Fruit fly (Drosophila melanogaster) whole organism, embryonic: ENCODE results near the gene CG4364.
A peak's percentile ranks its signal among the peaks of the same experiment; 100 is the strongest.

Experiments
- Adf1 ChIP-seq: fragments of 200-800 bp; sonication (Bioruptor generic); IDR thresholded peaks from 2 replicates; pipeline ENCODE4 v1.3.6; 2022; ENCODE audit warnings: missing biosample characterization, missing genetic modification characterization
- Antp ChIP-seq: fragments of 200-800 bp; sonication (Bioruptor generic); optimal IDR thresholded peaks from 3 replicates; lab custom pipeline; 2016; ENCODE audit warnings: missing biosample characterization, missing genetic modification characterization
- Atf3 ChIP-seq: fragments of 200-800 bp; sonication (Bioruptor generic); optimal IDR thresholded peaks from 3 replicates; lab custom pipeline; 2016; ENCODE audit warnings: missing biosample characterization, missing genetic modification characterization
- B-H2 ChIP-seq: fragments of 200-800 bp; sonication (Bioruptor generic); optimal IDR thresholded peaks from 2 replicates; lab custom pipeline; 2018; ENCODE audit warnings: missing biosample characterization, mild to moderate bottlenecking, missing genetic modification characterization
- Bgb ChIP-seq: fragments of 200-800 bp; sonication (Bioruptor generic); IDR thresholded peaks from 2 replicates; pipeline ENCODE4 v1.3.6; 2022; ENCODE audit warnings: missing biosample characterization, missing genetic modification characterization; ENCODE audit not compliant: partially characterized antibody
- CG11696 ChIP-seq: fragments of 200-800 bp; sonication (Bioruptor generic); IDR thresholded peaks from 2 replicates; pipeline ENCODE4 v1.3.6; 2022; ENCODE audit warnings: missing biosample characterization, missing genetic modification characterization
- CG1233 ChIP-seq: fragments of 200-800 bp; sonication (Bioruptor generic); optimal IDR thresholded peaks from 4 replicates; lab custom pipeline; 2018; ENCODE audit warnings: missing biosample characterization, mild to moderate bottlenecking, missing genetic modification characterization
- CG12769 ChIP-seq: fragments of 200-800 bp; sonication (Bioruptor generic); optimal IDR thresholded peaks from 2 replicates; lab custom pipeline; 2019; ENCODE audit warnings: missing biosample characterization, mild to moderate bottlenecking, missing genetic modification characterization, moderate library complexity
- CG13296 ChIP-seq: fragments of 200-800 bp; sonication (Bioruptor generic); optimal IDR thresholded peaks from 3 replicates; lab custom pipeline; 2018; ENCODE audit warnings: missing biosample characterization, mild to moderate bottlenecking, missing genetic modification characterization
- CG14710 ChIP-seq: fragments of 200-800 bp; sonication (Bioruptor generic); optimal IDR thresholded peaks from 3 replicates; lab custom pipeline; 2019; ENCODE audit warnings: missing biosample characterization, mild to moderate bottlenecking, missing genetic modification characterization, moderate library complexity
- CG16813 ChIP-seq: fragments of 200-800 bp; sonication (Bioruptor generic); IDR thresholded peaks from 3 replicates; pipeline ENCODE4 v1.3.6; 2022; ENCODE audit warnings: missing biosample characterization, missing genetic modification characterization; ENCODE audit not compliant: partially characterized antibody
- CG17328 ChIP-seq: fragments of 200-800 bp; sonication (Bioruptor generic); IDR thresholded peaks from 2 replicates; pipeline ENCODE4 v1.3.6; 2022; ENCODE audit warnings: missing biosample characterization, missing genetic modification characterization
- CG2120 ChIP-seq: fragments of 200-800 bp; sonication (Bioruptor generic); optimal IDR thresholded peaks from 3 replicates; lab custom pipeline; 2016; ENCODE audit warnings: missing biosample characterization, missing genetic modification characterization
- CG31224 ChIP-seq: fragments of 200-800 bp; sonication (Bioruptor generic); IDR thresholded peaks from 2 replicates; pipeline ENCODE4 v1.3.6; 2022; ENCODE audit warnings: missing biosample characterization, missing genetic modification characterization
- CG3281 ChIP-seq: fragments of 200-800 bp; sonication (Bioruptor generic); optimal IDR thresholded peaks from 3 replicates; lab custom pipeline; 2017; ENCODE audit warnings: missing biosample characterization, mild to moderate bottlenecking, missing genetic modification characterization
- CG34422 ChIP-seq: fragments of 200-800 bp; sonication (Bioruptor generic); IDR thresholded peaks from 3 replicates; pipeline ENCODE4 v1.3.6; 2022; ENCODE audit warnings: missing biosample characterization, missing genetic modification characterization
- CG3726 ChIP-seq: fragments of 200-800 bp; sonication (Bioruptor generic); IDR thresholded peaks from 3 replicates; pipeline ENCODE4, ENCODE4 v1.3.6; 2022; ENCODE audit warnings: missing biosample characterization, missing genetic modification characterization
- CG4730 ChIP-seq: fragments of 200-800 bp; sonication (Bioruptor generic); IDR thresholded peaks from 2 replicates; pipeline ENCODE4 v1.3.6; 2022; ENCODE audit warnings: missing biosample characterization, missing genetic modification characterization
- CG4820 ChIP-seq: fragments of 200-800 bp; sonication (Bioruptor generic); optimal IDR thresholded peaks from 3 replicates; lab custom pipeline; 2016; ENCODE audit warnings: missing biosample characterization, missing genetic modification characterization
- CG9727 ChIP-seq: fragments of 200-800 bp; sonication (Bioruptor generic); optimal IDR thresholded peaks from 3 replicates; lab custom pipeline; 2017; ENCODE audit warnings: missing biosample characterization, mild to moderate bottlenecking, missing genetic modification characterization
- CkIIα-i1 ChIP-seq: fragments of 200-800 bp; sonication (Bioruptor generic); IDR thresholded peaks from 2 replicates; pipeline ENCODE4 v1.3.6; 2022; ENCODE audit warnings: missing biosample characterization, missing genetic modification characterization
- Dll ChIP-seq: fragments of 200-800 bp; sonication (Bioruptor generic); IDR thresholded peaks from 4 replicates; pipeline ENCODE4 v1.3.6; 2022; ENCODE audit warnings: missing biosample characterization, missing genetic modification characterization; ENCODE audit not compliant: partially characterized antibody
- Dref ChIP-seq: fragments of 200-800 bp; sonication (Bioruptor generic); IDR thresholded peaks from 2 replicates; pipeline ENCODE4 v1.3.6; 2022; ENCODE audit warnings: missing biosample characterization, missing genetic modification characterization
- ERR ChIP-seq: fragments of 200-800 bp; sonication (Bioruptor generic); optimal IDR thresholded peaks from 2 replicates; lab custom pipeline; 2016; ENCODE audit warnings: missing biosample characterization, missing genetic modification characterization
- Ets65A ChIP-seq: fragments of 200-800 bp; sonication (Bioruptor generic); peaks from one replicate; lab custom pipeline; 2016; ENCODE audit warnings: missing biosample characterization, missing genetic modification characterization
- H2.0 ChIP-seq: fragments of 200-800 bp; sonication (Bioruptor generic); IDR thresholded peaks from 2 replicates; pipeline ENCODE4 v1.3.6; 2022; ENCODE audit warnings: missing biosample characterization, missing genetic modification characterization
- Hmx ChIP-seq: fragments of 200-800 bp; sonication (Bioruptor generic); optimal IDR thresholded peaks from 2 replicates; lab custom pipeline; 2016; ENCODE audit warnings: missing biosample characterization, missing genetic modification characterization
- Jarid2 ChIP-seq: fragments of 200-800 bp; sonication (Bioruptor generic); optimal IDR thresholded peaks from 3 replicates; lab custom pipeline; 2017; ENCODE audit warnings: mild to moderate bottlenecking, missing biosample characterization, missing genetic modification reagents, missing genetic modification characterization
- Mad ChIP-seq: fragments of 200-800 bp; sonication (Bioruptor generic); optimal IDR thresholded peaks from 2 replicates; lab custom pipeline; 2016; ENCODE audit warnings: missing biosample characterization, missing genetic modification characterization
- Optix ChIP-seq: fragments of 200-800 bp; sonication (Bioruptor generic); IDR thresholded peaks from 3 replicates; pipeline ENCODE4 v1.3.6; 2022; ENCODE audit warnings: missing biosample characterization, missing genetic modification characterization
- Ravus ChIP-seq: fragments of 200-800 bp; sonication (Bioruptor generic); IDR thresholded peaks from 2 replicates; pipeline ENCODE4 v1.3.6; 2022; ENCODE audit warnings: missing biosample characterization, missing genetic modification characterization
- Rfx ChIP-seq: fragments of 200-800 bp; sonication (Bioruptor generic); IDR thresholded peaks from 2 replicates; pipeline ENCODE4 v1.3.6; 2022; ENCODE audit warnings: missing biosample characterization, missing genetic modification characterization
- Tbp ChIP-seq: fragments of >200 bp; optimal IDR thresholded peaks from 2 replicates; lab custom pipeline; 2018; ENCODE audit warnings: missing biosample characterization, missing genetic modification characterization
- bigmax ChIP-seq: fragments of 200-800 bp; sonication (Bioruptor generic); optimal IDR thresholded peaks from 2 replicates; lab custom pipeline; 2018; ENCODE audit warnings: missing biosample characterization, mild to moderate bottlenecking, missing genetic modification characterization
- cg ChIP-seq: fragments of 200-800 bp; sonication (Bioruptor generic); optimal IDR thresholded peaks from 3 replicates; lab custom pipeline; 2019; ENCODE audit warnings: missing biosample characterization, mild to moderate bottlenecking, missing genetic modification characterization, moderate library complexity
- chinmo ChIP-seq: fragments of 200-800 bp; sonication (Bioruptor generic); IDR thresholded peaks from 4 replicates; pipeline ENCODE4 v1.3.6; 2022; ENCODE audit warnings: missing biosample characterization, missing genetic modification characterization; ENCODE audit not compliant: partially characterized antibody
- corto ChIP-seq: fragments of 200-800 bp; sonication (Bioruptor generic); optimal IDR thresholded peaks from 2 replicates; lab custom pipeline; 2016; ENCODE audit warnings: missing biosample characterization, mild to moderate bottlenecking, missing genetic modification characterization, moderate library complexity
- crc ChIP-seq: fragments of 200-800 bp; sonication (Bioruptor generic); optimal IDR thresholded peaks from 2 replicates; lab custom pipeline; 2016; ENCODE audit warnings: missing biosample characterization, missing genetic modification characterization
- danr ChIP-seq: fragments of 200-800 bp; sonication (Bioruptor generic); IDR thresholded peaks from 2 replicates; pipeline ENCODE4 v1.3.6; 2022; ENCODE audit warnings: missing biosample characterization, missing genetic modification characterization
- gcm ChIP-seq: fragments of 200-800 bp; sonication (Bioruptor generic); optimal IDR thresholded peaks from 2 replicates; lab custom pipeline; 2019; ENCODE audit warnings: missing biosample characterization, mild to moderate bottlenecking, missing genetic modification characterization, moderate library complexity
- hth ChIP-seq: fragments of >200 bp; optimal IDR thresholded peaks from 2 replicates; lab custom pipeline; 2017; ENCODE audit warnings: inconsistent platforms
- nom ChIP-seq: fragments of 200-800 bp; sonication (Bioruptor generic); optimal IDR thresholded peaks from 2 replicates; lab custom pipeline; 2017; ENCODE audit warnings: missing biosample characterization, missing genetic modification characterization, mild to moderate bottlenecking, moderate library complexity, missing genetic modification reagents
- pum ChIP-seq: fragments of 200-800 bp; sonication (Bioruptor generic); optimal IDR thresholded peaks from 2 replicates; lab custom pipeline; 2016; ENCODE audit warnings: missing biosample characterization, missing genetic modification characterization
- repo ChIP-seq: fragments of 200-800 bp; sonication (Bioruptor generic); optimal IDR thresholded peaks from 2 replicates; lab custom pipeline; 2016; ENCODE audit warnings: missing biosample characterization, missing genetic modification characterization
- salm ChIP-seq: fragments of 200-800 bp; sonication (Bioruptor generic); optimal IDR thresholded peaks from 2 replicates; lab custom pipeline; 2018; ENCODE audit warnings: missing biosample characterization, mild to moderate bottlenecking, missing genetic modification characterization
- sc ChIP-seq, 3 experiments: fragments of >200 bp in 2 of 3; fragments of 200-800 bp in 1 of 3; sonication (Bioruptor generic) in 1 of 3; optimal IDR thresholded peaks; 2 replicates in 2 of 3; 3 replicates in 1 of 3; lab custom pipeline; 2017; ENCODE audit warnings: mild to moderate bottlenecking in 1 of 3, missing biosample characterization in 1 of 3, missing genetic modification characterization in 1 of 3, missing genetic modification reagents in 1 of 3
- twi ChIP-seq: fragments of 200-800 bp; optimal IDR thresholded peaks from 2 replicates; lab custom pipeline; 2019; ENCODE audit warnings: missing biosample characterization, mild to moderate bottlenecking, missing genetic modification characterization, moderate library complexity
- usp ChIP-seq: fragments of >200 bp; optimal IDR thresholded peaks from 2 replicates; lab custom pipeline; 2017; ENCODE audit warnings: missing biosample characterization, missing genetic modification characterization
- vnd ChIP-seq: fragments of 200-800 bp; sonication (Bioruptor generic); IDR thresholded peaks from 3 replicates; pipeline ENCODE4 v1.3.6; 2022; ENCODE audit warnings: missing biosample characterization, missing genetic modification characterization; ENCODE audit not compliant: partially characterized antibody
- wor ChIP-seq: fragments of 200-800 bp; sonication (Bioruptor generic); IDR thresholded peaks from 2 replicates; pipeline ENCODE4 v1.3.6; 2022; ENCODE audit warnings: missing biosample characterization, missing genetic modification characterization
- zfh1 ChIP-seq: fragments of 200-800 bp; sonication (Bioruptor generic); IDR thresholded peaks from 3 replicates; pipeline ENCODE4 v1.3.6; 2022; ENCODE audit warnings: missing biosample characterization, missing genetic modification characterization

CG4364 gene

DNA sequence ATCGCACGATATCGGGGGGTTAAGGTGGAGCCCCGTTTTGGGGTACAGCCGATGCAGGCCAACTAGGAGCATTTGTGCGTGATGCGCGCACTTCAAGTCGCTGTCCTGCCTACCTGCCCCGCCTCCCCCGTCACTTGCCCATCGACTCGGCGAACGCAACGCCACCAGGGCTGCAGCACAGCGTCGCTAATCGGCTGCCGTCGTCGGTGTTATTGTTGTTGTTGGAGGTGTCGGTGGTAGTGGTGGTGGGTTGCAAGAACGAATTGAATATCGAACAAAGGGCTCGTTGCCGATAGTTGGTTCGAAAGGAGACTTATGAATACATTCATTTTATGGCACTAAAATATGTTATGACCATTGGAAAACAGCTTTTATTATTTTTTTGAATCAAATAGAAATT, 47.8 kb upstream of the CG4364 start (continued):
- TF ChIP-seq nom (peak; percentile 64), wor (GFP tag; lab: Robert Waterston, UW) (no peak), Bgb (peak; percentile 96), sc (optimal IDR thresholded peaks at IDR 0.05; lab: Kevin White, UChicago) (no peak), sc (GFP tag; optimal IDR thresholded peaks at IDR 0.05; lab: Kevin White, UChicago) (no peak), chinmo (peak; percentile 96), hth (lab: Kevin White, UChicago) (no peak), Hmx (no peak), Antp (GFP tag; lab: Kevin White, UChicago) (peak; percentile 69), bigmax (GFP tag; lab: Kevin White, UChicago) (no peak), CG2120 (GFP tag; lab: Kevin White, UChicago) (peak; percentile 78), ERR (peak; percentile 13), pum (peak; percentile 18), Dref (GFP tag; lab: Robert Waterston, UW) (peak; percentile 52), Tbp (GFP tag; lab: Kevin White, UChicago) (no peak), CG3281 (GFP tag; lab: Kevin White, UChicago) (peak; percentile 48), vnd (GFP tag; lab: Robert Waterston, UW) (peak; percentile 92), CG13296 (GFP tag; lab: Kevin White, UChicago) (no peak), CG31224 (peak; percentile 51), gcm (GFP tag; lab: Kevin White, UChicago) (no peak), crc (no peak), Rfx (GFP tag; lab: Robert Waterston, UW) (peak; percentile 88), repo (GFP tag; lab: Kevin White, UChicago) (no peak), corto (no peak), CG4730 (GFP tag; lab: Robert Waterston, UW) (peak; percentile 28; the same call in 1 of the 2 replicates), CG4820 (GFP tag; lab: Kevin White, UChicago) (no peak), Ravus (no peak), salm (no peak), Adf1 (GFP tag; lab: Robert Waterston, UW) (peak; percentile 90), Atf3 (peak; percentile 38), CG34422 (peak; percentile 70; the same call in 2 of the 3 replicates), CG17328 (GFP tag; lab: Robert Waterston, UW) (peak; percentile 23; the same call in 1 of the 2 replicates), Dll (GFP tag; lab: Robert Waterston, UW) (peak; percentile 95), CkIIα-i1 (GFP tag; lab: Robert Waterston, UW) (no peak; the same call in 1 of the 2 replicates), twi (peak; percentile 22), Jarid2 (no peak), H2.0 (GFP tag; lab: Robert Waterston, UW) (peak; percentile 48; the same call in 1 of the 2 replicates), CG9727 (GFP tag; lab: Kevin White, UChicago) (peak; percentile 46), Ets65A (GFP tag; lab: Kevin White, UChicago) (peak; percentile 96), CG3726 (GFP tag; lab: Robert Waterston, UW) (no peak), CG1233 (GFP tag; lab: Kevin White, UChicago) (peak; percentile 50), CG16813 (peak; percentile 94), CG12769 (tag; lab: Kevin White, UChicago) (no peak), Mad (GFP tag; lab: Kevin White, UChicago) (peak; percentile 38), cg (GFP tag; lab: Kevin White, UChicago) (peak; percentile 25), CG14710 (tag; lab: Kevin White, UChicago) (peak; percentile 53), usp (no peak), Optix (peak; percentile 61; the same call in 2 of the 3 replicates), zfh1 (peak; percentile 79), CG11696 (GFP tag; lab: Robert Waterston, UW) (no peak), danr (GFP tag; lab: Robert Waterston, UW) (peak; percentile 25; the same call in 1 of the 2 replicates), B-H2 (GFP tag; lab: Kevin White, UChicago) (peak; percentile 78)
